Fruit fly (Drosophila melanogaster): ENCODE data around the gene Cmpk.

Cmpk gene

dm6 chr3R:26059195-26059594, 4.0 kb upstream of the Cmpk start, which contains the start of the genes RpL34a and Trmt61 (continued):
- peak; percentile 68 for TF ChIP-seq crc (GFP tag; optimal IDR thresholded peaks at IDR 0.05)
- peak; percentile 66 for TF ChIP-seq slou (GFP tag; optimal IDR thresholded peaks at IDR 0.05)
- TF ChIP-seq Dad (GFP tag; optimal IDR thresholded peaks at IDR 0.05): peak; percentile 69
- TF ChIP-seq ro (GFP tag; IDR thresholded peaks at IDR 0.05): no peak
- TF ChIP-seq CG11696 (GFP tag; IDR thresholded peaks at IDR 0.05): 0 out of 2 replicates have a peak, but pooled peaks have one; percentile 27
- peak; percentile 56; the same call in 1 of the 2 replicates for TF ChIP-seq CG14014 (GFP tag; IDR thresholded peaks at IDR 0.05)
- TF ChIP-seq stc (GFP tag; IDR thresholded peaks at IDR 0.05): peak; percentile 83
- peak in 1 of 2 experiments; percentile 82 for TF ChIP-seq insv (GFP tag; optimal IDR thresholded peaks at IDR 0.05)
- no peak for TF ChIP-seq eve (GFP tag; optimal IDR thresholded peaks at IDR 0.05)

- TF ChIP-seq E2f2 (GFP tag; IDR thresholded peaks at IDR 0.05): peak; percentile 58
- TF ChIP-seq Hr78 (GFP tag; optimal IDR thresholded peaks at IDR 0.05): no peak
- no peak for TF ChIP-seq run (tag; optimal IDR thresholded peaks at IDR 0.05)
- TF ChIP-seq z (GFP tag; IDR thresholded peaks at IDR 0.05): no peak
- TF ChIP-seq inv (GFP tag; IDR thresholded peaks at IDR 0.05; ENCODE audit: partially characterized antibody): no peak
- TF ChIP-seq CG2120 (GFP tag; optimal IDR thresholded peaks at IDR 0.05): no peak
- no peak for TF ChIP-seq CG32767 (GFP tag; IDR thresholded peaks at IDR 0.05)
- TF ChIP-seq sim (GFP tag; IDR thresholded peaks at IDR 0.05): no peak
- TF ChIP-seq Dp (GFP tag; optimal IDR thresholded peaks at IDR 0.05): peak; percentile 53
- no peak for TF ChIP-seq cad (GFP tag; optimal IDR thresholded peaks at IDR 0.05)
- TF ChIP-seq mld (GFP tag; IDR thresholded peaks at IDR 0.05; ENCODE audit: partially characterized antibody): no peak
- TF ChIP-seq CG3163 (GFP tag; optimal IDR thresholded peaks at IDR 0.05): no peak
- no peak for TF ChIP-seq CG32772 (GFP tag; IDR thresholded peaks at IDR 0.05)
- TF ChIP-seq CG11398 (GFP tag; optimal IDR thresholded peaks at IDR 0.05): no peak
- TF ChIP-seq Nf-YB (GFP tag; optimal IDR thresholded peaks at IDR 0.05): peak; percentile 4
- no peak for TF ChIP-seq CG30020 (tag; optimal IDR thresholded peaks at IDR 0.05)
- TF ChIP-seq hkb (optimal IDR thresholded peaks at IDR 0.05): no peak
- TF ChIP-seq hkb (GFP tag; IDR thresholded peaks at IDR 0.05): no peak
- peak; percentile 22 for TF ChIP-seq bigmax (GFP tag; optimal IDR thresholded peaks at IDR 0.05)
- no peak for TF ChIP-seq ranshi (GFP tag; IDR thresholded peaks at IDR 0.05)
- no peak for TF ChIP-seq pnt (GFP tag; optimal IDR thresholded peaks at IDR 0.05)
- no peak for TF ChIP-seq nerfin-2 (GFP tag; IDR thresholded peaks at IDR 0.05; ENCODE audit: partially characterized antibody)
- TF ChIP-seq Lhr (GFP tag; optimal IDR thresholded peaks at IDR 0.05): no peak
- TF ChIP-seq MBD-R2 (GFP tag; IDR thresholded peaks at IDR 0.05): peak; percentile 28; the same call in 1 of the 2 replicates
- TF ChIP-seq CG7372 (GFP tag; IDR thresholded peaks at IDR 0.05): no peak
- TF ChIP-seq HLHmδ (GFP tag; optimal IDR thresholded peaks at IDR 0.05): no peak
- TF ChIP-seq ftz-f1 (GFP tag; optimal IDR thresholded peaks at IDR 0.05): no peak
- TF ChIP-seq CG17385 (GFP tag; optimal IDR thresholded peaks at IDR 0.05): peak; percentile 95
- no peak for TF ChIP-seq NfI (GFP tag; optimal IDR thresholded peaks at IDR 0.05)
- peak; percentile 34 for TF ChIP-seq CG10267 (tag; optimal IDR thresholded peaks at IDR 0.05)
- no peak for TF ChIP-seq zen (tag; optimal IDR thresholded peaks at IDR 0.05)
- no peak for TF ChIP-seq CG8359 (GFP tag; optimal IDR thresholded peaks at IDR 0.05; ENCODE audit: borderline replicate concordance)
- peak; percentile 28 for TF ChIP-seq CG1603 (tag; optimal IDR thresholded peaks at IDR 0.05)
- no peak for TF ChIP-seq ato (GFP tag; IDR thresholded peaks at IDR 0.05; ENCODE audit: partially characterized antibody)
- no peak for TF ChIP-seq CG14667 (GFP tag; IDR thresholded peaks at IDR 0.05)
- peak; percentile 26 for TF ChIP-seq stwl (tag; optimal IDR thresholded peaks at IDR 0.05)
- no peak for TF ChIP-seq ken (GFP tag; IDR thresholded peaks at IDR 0.05)
- TF ChIP-seq MESR4 (GFP tag; optimal IDR thresholded peaks at IDR 0.05): peak; percentile 22
- no peak for TF ChIP-seq nmo (GFP tag; optimal IDR thresholded peaks at IDR 0.05)
- TF ChIP-seq bbx (GFP tag; IDR thresholded peaks at IDR 0.05; ENCODE audit: partially characterized antibody): no peak
- peak; percentile 41 for TF ChIP-seq pzg (GFP tag; optimal IDR thresholded peaks at IDR 0.05)
These were observed 2.8 kb upstream of the Cmpk start, which contains the start of the genes PIG-P and Tcs6 for dm6 chr3R:26058066-26058465. Gene PIG-P, minus strand, starts transcription at chr3R:26058223. Gene Tcs6, minus strand, starts transcription at chr3R:26058223.

Data from whole organism, embryonic.